Worm (Caenorhabditis elegans) whole organism, L1 larva: Measurements from ENCODE around the gene K02H11.9.

Experiments used
- blmp-1 ChIP-seq: fragments of 150-350 bp; optimal IDR thresholded peaks from 2 replicates; lab custom pipeline; 2014; ENCODE audit warnings: missing biosample characterization, missing genetic modification characterization
- dsc-1 ChIP-seq: sonication (generic microtip); optimal IDR thresholded peaks from 2 replicates; lab custom pipeline; 2016; ENCODE audit warnings: mild to moderate bottlenecking, missing genetic modification characterization, missing compliant biosample characterization
- egl-27 ChIP-seq, 2 experiments: fragments of 150-350 bp in 1 of 2; sonication (generic microtip); optimal IDR thresholded peaks; 3 replicates each; lab custom pipeline; 2017 to 2018; ENCODE audit warnings: missing biosample characterization in 2 of 2, missing genetic modification characterization in 2 of 2, missing genetic modification reagents in 2 of 2
- skn-1 ChIP-seq: fragments of 150-350 bp; optimal IDR thresholded peaks from 2 replicates; lab custom pipeline; 2014; ENCODE audit warnings: missing biosample characterization, missing genetic modification characterization
- snpc-4 ChIP-seq: fragments of 150-350 bp; optimal IDR thresholded peaks from 2 replicates; lab custom pipeline; 2014; ENCODE audit warnings: missing biosample characterization, missing genetic modification characterization
- unc-30 ChIP-seq: sonication (generic microtip); optimal IDR thresholded peaks from 2 replicates; lab custom pipeline; 2017; ENCODE audit warnings: missing biosample characterization, missing genetic modification characterization
- ztf-11 ChIP-seq, 2 experiments: sonication (generic microtip); optimal IDR thresholded peaks; 2 replicates each; lab custom pipeline; 2016 to 2017; ENCODE audit warnings: missing genetic modification characterization in 2 of 2, missing biosample characterization in 1 of 2, missing compliant biosample characterization in 1 of 2

- TF ChIP-seq unc-30 (tag; lab: Kevin White, UChicago) (no peak), dsc-1 (peak; percentile 71), skn-1 (tag; lab: Kevin White, UChicago) (no peak), ztf-11 (tag; optimal IDR thresholded peaks at IDR 0.05; lab: Kevin White, UChicago) (no peak), egl-27 (tag; optimal IDR thresholded peaks at IDR 0.05; lab: Kevin White, UChicago) (no peak), blmp-1 (tag; lab: Kevin White, UChicago) (no peak), snpc-4 (tag; lab: Kevin White, UChicago) (no peak)
Measured at ce11 chrV:1488642-1489041, 48.2 kb downstream of the K02H11.9 start.
